Worm (Caenorhabditis elegans) whole organism, mixed stage, embryonic: Measurements from ENCODE around the gene ZK1321.1.

Experiments
- M03D4.4 ChIP-seq: sonication (generic microtip); optimal IDR thresholded peaks from 2 replicates; lab custom pipeline; 2017; ENCODE audit warnings: mild to moderate bottlenecking, missing genetic modification characterization, missing compliant biosample characterization
- bed-3 ChIP-seq: fragments of 200-800 bp; sonication (Bioruptor generic); optimal IDR thresholded peaks from 3 replicates; lab custom pipeline; 2018; ENCODE audit warnings: mild to moderate bottlenecking, missing genetic modification characterization, moderate library complexity, missing compliant biosample characterization
- blmp-1 ChIP-seq: fragments of 150-350 bp; optimal IDR thresholded peaks from 2 replicates; lab custom pipeline; 2014; ENCODE audit warnings: missing biosample characterization, missing genetic modification characterization
- ceh-39 ChIP-seq: fragments of 150-350 bp; optimal IDR thresholded peaks from 2 replicates; lab custom pipeline; 2014; ENCODE audit warnings: missing biosample characterization, missing genetic modification characterization
- ceh-43 ChIP-seq: fragments of 200-800 bp; sonication (Bioruptor generic); optimal IDR thresholded peaks from 2 replicates; lab custom pipeline; 2018; ENCODE audit warnings: mild to moderate bottlenecking, missing genetic modification characterization, moderate library complexity, missing compliant biosample characterization
- ceh-83 ChIP-seq: fragments of 200-800 bp; sonication (Bioruptor generic); optimal IDR thresholded peaks from 2 replicates; lab custom pipeline; 2018; ENCODE audit warnings: mild to moderate bottlenecking, missing genetic modification characterization, missing compliant biosample characterization
- ces-1 ChIP-seq: fragments of 150-350 bp; optimal IDR thresholded peaks from 2 replicates; lab custom pipeline; 2014; ENCODE audit warnings: missing biosample characterization, missing genetic modification reagents, missing genetic modification characterization
- cnd-1 ChIP-seq: fragments of 200-800 bp; sonication (Bioruptor generic); optimal IDR thresholded peaks from 2 replicates; lab custom pipeline; 2018; ENCODE audit warnings: mild to moderate bottlenecking, missing genetic modification characterization, missing compliant biosample characterization
- drap-1 ChIP-seq: fragments of 200-800 bp; sonication (Bioruptor generic); optimal IDR thresholded peaks from 3 replicates; lab custom pipeline; 2018; ENCODE audit warnings: mild to moderate bottlenecking, missing genetic modification characterization, missing compliant biosample characterization
- elt-1 ChIP-seq: sonication (generic microtip); optimal IDR thresholded peaks from 2 replicates; lab custom pipeline; 2017; ENCODE audit warnings: missing genetic modification characterization, mild to moderate bottlenecking, missing compliant biosample characterization, antibody characterized with exemption, moderate library complexity, borderline replicate concordance; ENCODE audit not compliant: insufficient read depth
- elt-3 ChIP-seq: fragments of 150-350 bp; optimal IDR thresholded peaks from 2 replicates; lab custom pipeline; 2014; ENCODE audit warnings: missing biosample characterization, missing genetic modification characterization
- flh-1 ChIP-seq: fragments of 200-800 bp; sonication (Bioruptor generic); optimal IDR thresholded peaks from 2 replicates; lab custom pipeline; 2018; ENCODE audit warnings: mild to moderate bottlenecking, missing genetic modification characterization, moderate library complexity, missing compliant biosample characterization
- hlh-1 ChIP-seq: fragments of 150-350 bp; optimal IDR thresholded peaks from 2 replicates; lab custom pipeline; 2014; ENCODE audit warnings: missing biosample characterization, missing genetic modification reagents, missing genetic modification characterization
- lin-13 ChIP-seq: fragments of 150-350 bp; optimal IDR thresholded peaks from 2 replicates; lab custom pipeline; 2014; ENCODE audit warnings: missing biosample characterization, missing genetic modification characterization
- lin-32 ChIP-seq: fragments of 200-800 bp; sonication (Bioruptor generic); optimal IDR thresholded peaks from 2 replicates; lab custom pipeline; 2018; ENCODE audit warnings: mild to moderate bottlenecking, missing genetic modification characterization, missing compliant biosample characterization
- lsy-2 ChIP-seq: fragments of 150-350 bp; optimal IDR thresholded peaks from 2 replicates; lab custom pipeline; 2014; ENCODE audit warnings: missing biosample characterization, missing genetic modification characterization
- mab-5 ChIP-seq: fragments of 150-350 bp; optimal IDR thresholded peaks from 2 replicates; lab custom pipeline; 2014; ENCODE audit warnings: missing biosample characterization, missing genetic modification characterization
- mep-1 ChIP-seq: fragments of 150-350 bp; optimal IDR thresholded peaks from 2 replicates; lab custom pipeline; 2017; ENCODE audit warnings: missing biosample characterization, missing genetic modification reagents, missing genetic modification characterization, inconsistent platforms
- mls-2 ChIP-seq: sonication (generic microtip); optimal IDR thresholded peaks from 2 replicates; lab custom pipeline; 2016; ENCODE audit warnings: mild to moderate bottlenecking, missing genetic modification characterization, moderate library complexity, missing compliant biosample characterization
- nhr-12 ChIP-seq: fragments of 150-350 bp; optimal IDR thresholded peaks from 2 replicates; lab custom pipeline; 2014; ENCODE audit warnings: missing biosample characterization, missing genetic modification characterization
- nhr-2 ChIP-seq: fragments of 150-350 bp; optimal IDR thresholded peaks from 2 replicates; lab custom pipeline; 2014; ENCODE audit warnings: missing biosample characterization, missing genetic modification characterization
- nhr-237 ChIP-seq: fragments of 150-350 bp; optimal IDR thresholded peaks from 2 replicates; lab custom pipeline; 2014; ENCODE audit warnings: missing biosample characterization, missing genetic modification characterization
- nhr-76 ChIP-seq: sonication (generic microtip); optimal IDR thresholded peaks from 2 replicates; lab custom pipeline; 2017; ENCODE audit warnings: missing biosample characterization, missing genetic modification characterization
- pha-4 ChIP-seq: fragments of 150-350 bp; optimal IDR thresholded peaks from 2 replicates; lab custom pipeline; 2018; ENCODE audit warnings: missing biosample characterization, missing genetic modification reagents, missing genetic modification characterization
- sem-2 ChIP-seq: fragments of 200-800 bp; sonication (Bioruptor generic); optimal IDR thresholded peaks from 2 replicates; lab custom pipeline; 2018; ENCODE audit warnings: mild to moderate bottlenecking, missing genetic modification characterization, missing compliant biosample characterization
- sptf-1 ChIP-seq: sonication (generic microtip); optimal IDR thresholded peaks from 2 replicates; lab custom pipeline; 2017; ENCODE audit warnings: mild to moderate bottlenecking, missing genetic modification characterization, moderate library complexity, missing compliant biosample characterization
- tbx-8 ChIP-seq: fragments of 200-800 bp; sonication (Bioruptor generic); optimal IDR thresholded peaks from 2 replicates; lab custom pipeline; 2018; ENCODE audit warnings: mild to moderate bottlenecking, missing genetic modification characterization, moderate library complexity, missing compliant biosample characterization
- unc-120 ChIP-seq: sonication (generic microtip); optimal IDR thresholded peaks from 2 replicates; lab custom pipeline; 2017; ENCODE audit warnings: missing genetic modification characterization, missing compliant biosample characterization; ENCODE audit not compliant: poor library complexity, severe bottlenecking
- unc-62 ChIP-seq: fragments of 150-350 bp; optimal IDR thresholded peaks from 2 replicates; lab custom pipeline; 2014; ENCODE audit warnings: missing biosample characterization, missing genetic modification reagents, missing genetic modification characterization
- zip-8 ChIP-seq: fragments of 150-350 bp; optimal IDR thresholded peaks from 2 replicates; lab custom pipeline; 2014; ENCODE audit warnings: missing biosample characterization, missing genetic modification characterization
- ztf-11 ChIP-seq: fragments of 150-350 bp; optimal IDR thresholded peaks from 2 replicates; lab custom pipeline; 2014; ENCODE audit warnings: missing biosample characterization, missing genetic modification characterization

Gene ZK1321.1

ce11 chrII:9786215-9786614 lies 32.4 kb downstream of the ZK1321.1 start:
- no peak for TF ChIP-seq zip-8
- TF ChIP-seq nhr-12, result no peak
- no peak for TF ChIP-seq mep-1
- no peak for TF ChIP-seq pha-4 (tag; lab: Kevin White, UChicago)
- TF ChIP-seq nhr-2, result no peak

- TF ChIP-seq nhr-2, result no peak
- TF ChIP-seq lin-32, result no peak
- no peak for TF ChIP-seq mab-5 (tag; lab: Kevin White, UChicago)
- TF ChIP-seq zip-8, result no peak
- TF ChIP-seq unc-120, result peak; percentile 52
- no peak for TF ChIP-seq ceh-83 (GFP tag; lab: Kevin White, UChicago)
- TF ChIP-seq unc-62 (GFP tag; lab: Kevin White, UChicago), result peak; percentile 23
- no peak for TF ChIP-seq drap-1
- peak; percentile 44 for TF ChIP-seq elt-1 (tag; lab: Kevin White, UChicago)
Observed at ce11 chrII:9787395-9788152, 33.7 kb downstream of the ZK1321.1 start, which contains the start of gene cyp-13A2. Gene cyp-13A2, minus strand, starts transcription at chrII:9787629.

ce11 chrII:9791185-9791584 lies 37.4 kb downstream of the ZK1321.1 start:
- TF ChIP-seq M03D4.4 (tag; lab: Kevin White, UChicago) (no peak), lin-13 (tag; lab: Kevin White, UChicago) (no peak), tbx-8 (GFP tag; lab: Kevin White, UChicago) (no peak), sptf-1 (tag; lab: Kevin White, UChicago) (no peak), ceh-43 (GFP tag; lab: Kevin White, UChicago) (no peak), nhr-12 (no peak), ztf-11 (tag; lab: Kevin White, UChicago) (no peak), mls-2 (tag; lab: Kevin White, UChicago) (no peak), bed-3 (GFP tag; lab: Kevin White, UChicago) (no peak), flh-1 (GFP tag; lab: Kevin White, UChicago) (no peak), unc-62 (GFP tag; lab: Kevin White, UChicago) (no peak)

DNA sequence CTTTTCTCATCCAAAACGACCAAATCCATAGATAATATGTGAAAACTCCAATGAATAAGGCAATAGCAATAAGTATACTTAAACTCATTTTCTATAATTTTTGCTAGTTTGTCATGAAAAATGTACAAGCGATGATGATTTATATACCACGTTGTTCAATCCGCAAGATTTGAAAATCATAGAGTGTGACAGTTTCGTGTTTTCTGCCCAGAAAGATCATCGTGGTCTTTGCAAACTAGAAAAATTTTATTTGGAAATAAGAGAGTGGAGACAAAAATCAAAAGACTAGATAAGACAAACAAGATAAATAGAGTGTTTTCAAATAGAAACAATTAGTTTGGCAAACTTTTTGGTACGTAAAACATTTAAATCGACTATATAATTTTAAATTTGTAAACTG lies 39.4 kb downstream of the ZK1321.1 start, which contains the start of gene cyp-13A3:
cyp-13A3 (minus strand) TSS at position 101 of the 400 bp plus-strand sequence.
- no peak for TF ChIP-seq flh-1 (GFP tag; lab: Kevin White, UChicago)
- no peak for TF ChIP-seq nhr-76 (tag; lab: Kevin White, UChicago)
- no peak for TF ChIP-seq tbx-8 (GFP tag; lab: Kevin White, UChicago)
- TF ChIP-seq pha-4 (tag; lab: Kevin White, UChicago), result no peak

DNA sequence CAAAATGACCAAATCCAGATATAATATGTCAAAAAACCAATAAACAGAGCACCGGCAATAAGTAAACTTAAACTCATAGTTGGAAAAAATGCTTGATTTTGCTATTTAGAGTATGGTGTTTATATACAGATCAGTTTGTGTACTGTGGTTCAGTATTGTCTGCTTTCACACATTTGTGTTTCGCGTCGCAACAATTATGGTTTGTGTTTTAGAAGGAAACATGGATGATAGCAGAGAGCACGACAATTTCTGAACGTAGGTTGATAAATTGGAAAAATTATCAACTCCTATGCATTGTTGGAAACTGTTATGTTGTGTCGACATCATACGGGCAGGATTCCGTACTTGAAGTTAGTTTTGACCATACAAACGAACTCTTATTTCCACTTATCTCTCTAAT lies 43.8 kb downstream of the ZK1321.1 start, which contains the start of gene cyp-13A4:
cyp-13A4 (minus strand) TSS at position 77 of the 400 bp plus-strand sequence.
- no peak for TF ChIP-seq ceh-39 (tag; lab: Kevin White, UChicago)
- TF ChIP-seq lin-32, result no peak
- no peak for TF ChIP-seq tbx-8 (GFP tag; lab: Kevin White, UChicago)
- TF ChIP-seq flh-1 (GFP tag; lab: Kevin White, UChicago), result no peak
- no peak for TF ChIP-seq mls-2 (tag; lab: Kevin White, UChicago)
- no peak for TF ChIP-seq nhr-12
- TF ChIP-seq ces-1, result no peak
- TF ChIP-seq sem-2 (GFP tag; lab: Kevin White, UChicago), result no peak
- no peak for TF ChIP-seq lin-13 (tag; lab: Kevin White, UChicago)
- TF ChIP-seq ceh-43 (GFP tag; lab: Kevin White, UChicago), result no peak
- no peak for TF ChIP-seq nhr-76 (tag; lab: Kevin White, UChicago)
- no peak for TF ChIP-seq drap-1
- no peak for TF ChIP-seq mep-1
- TF ChIP-seq lsy-2, result no peak
- TF ChIP-seq blmp-1 (tag; lab: Kevin White, UChicago), result no peak

DNA sequence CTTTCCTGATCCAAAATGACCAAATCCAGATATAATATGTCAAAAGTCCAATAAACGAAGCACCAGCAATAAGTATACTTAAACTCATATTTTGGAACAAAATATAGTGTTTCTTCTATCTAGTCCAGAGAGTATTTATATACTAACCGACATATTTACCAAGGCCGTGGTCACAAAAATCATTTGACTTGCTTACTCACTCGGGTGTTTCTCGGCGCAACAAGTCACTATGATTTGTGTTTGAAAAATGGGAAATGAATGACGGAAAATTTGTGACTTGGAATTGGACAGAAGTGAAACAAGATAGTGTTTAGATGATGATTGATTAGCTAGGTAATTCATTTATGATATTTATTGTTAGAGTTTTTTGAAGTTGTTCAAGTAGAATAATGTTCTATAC lies 46.4 kb downstream of the ZK1321.1 start, which contains the start of gene cyp-13A5:
cyp-13A5 (minus strand) TSS at position 112 of the 400 bp plus-strand sequence.
- TF ChIP-seq nhr-12 (no peak), ztf-11 (tag; lab: Kevin White, UChicago) (no peak), blmp-1 (tag; lab: Kevin White, UChicago) (no peak), hlh-1 (tag; lab: Kevin White, UChicago) (no peak), pha-4 (tag; lab: Kevin White, UChicago) (no peak), nhr-237 (tag; lab: Kevin White, UChicago) (no peak), flh-1 (GFP tag; lab: Kevin White, UChicago) (no peak), ces-1 (no peak), lin-32 (no peak), cnd-1 (tag; lab: Kevin White, UChicago) (no peak), elt-3 (tag; lab: Kevin White, UChicago) (no peak), elt-1 (tag; lab: Kevin White, UChicago) (no peak)
